Worm (Caenorhabditis elegans) whole organism, early embryonic: ENCODE results near the gene inx-3.

Experiments
- ama-1 ChIP-seq: fragments of 150-350 bp; optimal IDR thresholded peaks from 2 replicates; lab custom pipeline; 2014
- ceh-36 ChIP-seq: sonication (generic microtip); optimal IDR thresholded peaks from 2 replicates; lab custom pipeline; 2016; ENCODE audit warnings: missing genetic modification characterization, inconsistent platforms, missing compliant biosample characterization
- pes-1 ChIP-seq: fragments of 200-800 bp; sonication (Bioruptor generic); IDR thresholded peaks from 2 replicates; pipeline ENCODE4 v1.3.6; 2022; ENCODE audit warnings: missing genetic modification reagents, missing genetic modification characterization, missing compliant biosample characterization
- scrt-1 ChIP-seq: fragments of 200-800 bp; sonication (Bioruptor generic); IDR thresholded peaks from 2 replicates; pipeline ENCODE4 v1.3.6; 2022; ENCODE audit warnings: missing genetic modification characterization, missing compliant biosample characterization
- tbx-37 ChIP-seq: fragments of 200-800 bp; sonication (Bioruptor generic); conservative IDR thresholded peaks from 2 replicates; pipeline ENCODE4 v1.3.6; 2022; ENCODE audit warnings: missing genetic modification reagents, missing genetic modification characterization, missing compliant biosample characterization

ce11 chrX:6043283-6043682 lies 47.3 kb downstream of the inx-3 start:
- no peak for TF ChIP-seq ama-1
- TF ChIP-seq scrt-1 (GFP tag; lab: Robert Waterston, UW), result no peak
- no peak for TF ChIP-seq pes-1 (GFP tag; lab: Robert Waterston, UW)
- no peak for TF ChIP-seq tbx-37
- no peak for TF ChIP-seq ceh-36 (tag; lab: Kevin White, UChicago)
